Worm (Caenorhabditis elegans): Measurements from ENCODE around the gene rla-2.

DNA sequence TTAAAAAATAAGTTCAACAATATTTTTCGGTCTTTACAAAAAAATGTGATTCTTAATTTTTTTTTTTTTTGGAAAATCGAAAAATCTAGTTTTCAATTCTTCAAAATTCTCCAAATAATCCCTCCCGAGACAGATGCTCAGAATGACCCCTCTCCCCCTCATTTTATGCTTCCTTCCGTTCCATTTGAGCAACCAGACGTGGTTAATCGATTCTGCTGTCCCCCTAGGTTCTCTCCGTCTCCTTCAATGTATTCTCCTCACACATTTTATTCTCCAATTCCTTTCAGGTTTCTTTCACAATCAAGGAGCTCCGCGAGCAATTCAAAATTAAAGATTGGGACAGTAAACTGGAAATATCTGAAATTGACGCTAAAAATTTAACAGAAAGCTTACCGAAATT is 4.8 kb upstream of the rla-2 start:
- TF ChIP-seq snpc-4 (GFP tag; optimal IDR thresholded peaks at IDR 0.05) (no peak), snpc-4 (tag; optimal IDR thresholded peaks at IDR 0.05) (no peak), F52B5.7 (tag; optimal IDR thresholded peaks at IDR 0.05) (no peak), ama-1 (optimal IDR thresholded peaks at IDR 0.05) (no peak), ama-1 (GFP tag; optimal IDR thresholded peaks at IDR 0.05) (no peak), nfya-1 (tag; optimal IDR thresholded peaks at IDR 0.05; ENCODE audit: borderline replicate concordance, insufficient read depth) (no peak), lin-35 (GFP tag; optimal IDR thresholded peaks at IDR 0.05) (no peak), attf-3 (GFP tag; conservative IDR thresholded peaks at IDR 0.05) (no peak), him-1 (tag; optimal IDR thresholded peaks at IDR 0.05) (no peak), F33H1.4 (GFP tag; IDR thresholded peaks at IDR 0.05) (no peak), T07F8.4 (tag; optimal IDR thresholded peaks at IDR 0.05) (no peak), atf-7 (tag; optimal IDR thresholded peaks at IDR 0.05) (no peak), mes-4 (tag; optimal IDR thresholded peaks at IDR 0.05) (no peak)

Measured in whole organism, young adult.